Worm (Caenorhabditis elegans): ENCODE measurements around the gene F42G2.2.

Gene F42G2.2

ce11 chrII:2450990-2451389 lies 29.0 kb downstream of the F42G2.2 start (continued):
- TF ChIP-seq ceh-40 (GFP tag; IDR thresholded peaks at IDR 0.05) (0 out of 2 replicates have a peak, but pooled peaks have one; percentile 39), hmg-1.2 (GFP tag; IDR thresholded peaks at IDR 0.05) (peak; percentile 68), F49E8.2 (tag; optimal IDR thresholded peaks at IDR 0.05; ENCODE audit: insufficient read depth) (peak; percentile 37), ccch-3 (GFP tag; optimal IDR thresholded peaks at IDR 0.05) (no peak), ztf-6 (GFP tag; IDR thresholded peaks at IDR 0.05) (peak; percentile 84; the same call in 1 of the 2 replicates), dox-1 (GFP tag; IDR thresholded peaks at IDR 0.05) (peak; percentile 95), rpc-1 (optimal IDR thresholded peaks at IDR 0.05) (no peak), rpc-1 (tag; optimal IDR thresholded peaks at IDR 0.05) (no peak), Y53G8AR.9 (GFP tag; conservative IDR thresholded peaks at IDR 0.05) (peak; percentile 91), hrde-1 (tag; optimal IDR thresholded peaks at IDR 0.05; ENCODE audit: borderline replicate concordance) (peak; percentile 55), madf-3 (GFP tag; IDR thresholded peaks at IDR 0.05) (peak; percentile 87), sea-2 (GFP tag; IDR thresholded peaks at IDR 0.05) (0 out of 2 replicates have a peak, but pooled peaks have one; percentile 39), ekl-4 (GFP tag; IDR thresholded peaks at IDR 0.05) (peak; percentile 84), ceh-100 (GFP tag; IDR thresholded peaks at IDR 0.05) (peak; percentile 70), F57C9.4 (tag; optimal IDR thresholded peaks at IDR 0.05) (no peak), F52B5.7 (tag; optimal IDR thresholded peaks at IDR 0.05) (peak; percentile 15), sptf-2 (GFP tag; optimal IDR thresholded peaks at IDR 0.05) (no peak), attf-5 (GFP tag; optimal IDR thresholded peaks at IDR 0.05) (peak; percentile 51), nhr-27 (tag; optimal IDR thresholded peaks at IDR 0.05) (no peak)

ce11 chrII:2452492-2452891 lies 30.5 kb downstream of the F42G2.2 start:
- no peak for TF ChIP-seq let-526 (GFP tag; IDR thresholded peaks at IDR 0.05)
- TF ChIP-seq madf-3 (GFP tag; IDR thresholded peaks at IDR 0.05), result 0 out of 2 replicates have a peak, but pooled peaks have one; percentile 34
- TF ChIP-seq madf-6 (GFP tag; IDR thresholded peaks at IDR 0.05), result peak; percentile 17; the same call in 1 of the 2 replicates
- TF ChIP-seq dpl-1 (GFP tag; optimal IDR thresholded peaks at IDR 0.05), result no peak
- TF ChIP-seq attf-5 (GFP tag; optimal IDR thresholded peaks at IDR 0.05), result peak; percentile 9
- no peak for TF ChIP-seq nhr-90 (tag; optimal IDR thresholded peaks at IDR 0.05)
- TF ChIP-seq nhr-80 (tag; optimal IDR thresholded peaks at IDR 0.05), result peak; percentile 71
- no peak for TF ChIP-seq ztf-18 (tag; optimal IDR thresholded peaks at IDR 0.05)
- no peak for TF ChIP-seq ztf-26 (tag; optimal IDR thresholded peaks at IDR 0.05)
- TF ChIP-seq pbrm-1 (GFP tag; IDR thresholded peaks at IDR 0.05), result 0 out of 2 replicates have a peak, but pooled peaks have one; percentile 42
- TF ChIP-seq let-607 (tag; optimal IDR thresholded peaks at IDR 0.05), result no peak
- peak; percentile 35; the same call in 1 of the 2 replicates for TF ChIP-seq hsf-1 (GFP tag; IDR thresholded peaks at IDR 0.05)
- no peak for TF ChIP-seq F22D6.2 (tag; optimal IDR thresholded peaks at IDR 0.05)
- 0 out of 2 replicates have a peak, but pooled peaks have one; percentile 9 for TF ChIP-seq egl-44 (GFP tag; IDR thresholded peaks at IDR 0.05)
- TF ChIP-seq K11D2.4 (GFP tag; IDR thresholded peaks at IDR 0.05), result 0 out of 2 replicates have a peak, but pooled peaks have one; percentile 21
- peak; percentile 19; the same call in 1 of the 2 replicates for TF ChIP-seq B0336.3 (GFP tag; IDR thresholded peaks at IDR 0.05)
- TF ChIP-seq hmg-1.2 (GFP tag; IDR thresholded peaks at IDR 0.05), result 0 out of 2 replicates have a peak, but pooled peaks have one; percentile 17
- 0 out of 2 replicates have a peak, but pooled peaks have one; percentile 6 for TF ChIP-seq mcd-1 (GFP tag; IDR thresholded peaks at IDR 0.05)
- peak; percentile 56 for TF ChIP-seq dox-1 (GFP tag; IDR thresholded peaks at IDR 0.05)
- peak; percentile 40; the same call in 1 of the 2 replicates for TF ChIP-seq cebp-1 (GFP tag; IDR thresholded peaks at IDR 0.05)
- peak; percentile 68 for TF ChIP-seq cebp-1 (tag; optimal IDR thresholded peaks at IDR 0.05)
- peak; percentile 61 for TF ChIP-seq nfyb-1 (GFP tag; IDR thresholded peaks at IDR 0.05)

DNA sequence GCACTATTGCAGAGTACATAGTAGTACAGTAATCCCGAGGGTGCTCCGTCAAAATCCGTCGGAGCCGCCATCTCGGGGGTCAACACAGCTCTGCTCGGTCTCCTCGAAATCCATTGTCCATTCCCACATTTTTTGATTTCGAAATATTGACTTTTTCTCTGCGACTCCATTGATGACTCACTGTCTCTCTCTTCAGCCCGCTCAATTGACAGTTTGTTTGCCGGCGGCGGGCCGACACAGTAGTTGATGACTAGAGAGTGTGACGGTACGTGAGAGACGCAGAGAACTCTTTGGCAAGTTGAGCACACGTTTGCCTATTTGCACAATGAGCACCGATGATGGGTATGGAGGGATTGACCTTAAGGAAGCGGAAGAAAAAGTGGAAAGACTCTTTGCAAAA lies 32.8 kb downstream of the F42G2.2 start:
- TF ChIP-seq nhr-80 (tag; optimal IDR thresholded peaks at IDR 0.05) (peak; percentile 88), tbp1 (GFP tag; optimal IDR thresholded peaks at IDR 0.05) (peak; percentile 33), T07F8.4 (tag; optimal IDR thresholded peaks at IDR 0.05) (no peak), ceh-79 (tag; optimal IDR thresholded peaks at IDR 0.05) (no peak), ama-1 (optimal IDR thresholded peaks at IDR 0.05) (no peak), ama-1 (GFP tag; optimal IDR thresholded peaks at IDR 0.05) (no peak), nhr-120 (GFP tag; IDR thresholded peaks at IDR 0.05) (no peak), let-526 (GFP tag; IDR thresholded peaks at IDR 0.05) (no peak), F37B4.10 (GFP tag; IDR thresholded peaks at IDR 0.05) (no peak), Y56A3A.18 (GFP tag; IDR thresholded peaks at IDR 0.05) (no peak), F57A8.1 (GFP tag; optimal IDR thresholded peaks at IDR 0.05) (no peak), F55B11.4 (tag; optimal IDR thresholded peaks at IDR 0.05; ENCODE audit: borderline replicate concordance, insufficient read depth) (no peak), lin-40 (tag; optimal IDR thresholded peaks at IDR 0.05) (peak; percentile 13)
